Worm (Caenorhabditis elegans) whole organism, L4 larva: ENCODE measurements around the gene R144.11.
A peak's percentile ranks its signal among the peaks of the same experiment; 100 is the strongest.

Source experiments
- T20F7.1 ChIP-seq: fragments of 200-800 bp; sonication (Bioruptor generic); optimal IDR thresholded peaks from 2 replicates; lab custom pipeline; 2018; ENCODE audit warnings: mild to moderate bottlenecking, missing genetic modification characterization, missing compliant biosample characterization
- T26A8.4 ChIP-seq: fragments of 200-800 bp; sonication (Bioruptor generic); IDR thresholded peaks from 2 replicates; pipeline ENCODE4 v1.3.6; 2022; ENCODE audit warnings: missing genetic modification characterization, missing compliant biosample characterization
- Y48G9A.11 ChIP-seq: fragments of 200-800 bp; sonication (Bioruptor generic); IDR thresholded peaks from 2 replicates; pipeline ENCODE4 v1.3.6; 2022; ENCODE audit warnings: missing genetic modification reagents, missing genetic modification characterization, missing compliant biosample characterization
- ZK337.2 ChIP-seq: fragments of 200-800 bp; sonication (Bioruptor generic); IDR thresholded peaks from 2 replicates; pipeline ENCODE4 v1.3.6; 2022; ENCODE audit warnings: missing genetic modification reagents, missing genetic modification characterization, missing compliant biosample characterization
- aly-2 ChIP-seq: sonication (generic microtip); optimal IDR thresholded peaks from 2 replicates; lab custom pipeline; 2018; ENCODE audit warnings: missing biosample characterization, missing genetic modification characterization
- arid-1 ChIP-seq: fragments of 200-800 bp; sonication (Bioruptor generic); conservative IDR thresholded peaks from 2 replicates; pipeline ENCODE4 v1.3.6; 2022; ENCODE audit warnings: missing genetic modification reagents, missing genetic modification characterization, missing compliant biosample characterization
- attf-4 ChIP-seq: sonication (generic microtip); optimal IDR thresholded peaks from 3 replicates; lab custom pipeline; 2017; ENCODE audit warnings: missing biosample characterization, missing genetic modification characterization
- ceh-20 ChIP-seq: fragments of 200-800 bp; sonication (Bioruptor generic); IDR thresholded peaks from 2 replicates; pipeline ENCODE4 v1.3.6; 2022; ENCODE audit warnings: missing genetic modification reagents, missing genetic modification characterization, missing compliant biosample characterization
- ceh-28 ChIP-seq: fragments of 150-350 bp; optimal IDR thresholded peaks from 2 replicates; lab custom pipeline; 2014; ENCODE audit warnings: missing biosample characterization, missing genetic modification reagents, missing genetic modification characterization
- ceh-62 ChIP-seq: sonication (generic microtip); optimal IDR thresholded peaks from 2 replicates; lab custom pipeline; 2017; ENCODE audit warnings: missing biosample characterization, missing genetic modification characterization
- ceh-82 ChIP-seq: sonication (generic microtip); optimal IDR thresholded peaks from 2 replicates; lab custom pipeline; 2017; ENCODE audit warnings: missing biosample characterization, missing genetic modification characterization
- ces-1 ChIP-seq: fragments of 150-350 bp; sonication (generic microtip); optimal IDR thresholded peaks from 4 replicates; lab custom pipeline; 2014; ENCODE audit warnings: missing biosample characterization, missing genetic modification reagents, missing genetic modification characterization
- cey-2 ChIP-seq: sonication (generic microtip); optimal IDR thresholded peaks from 3 replicates; lab custom pipeline; 2017; ENCODE audit warnings: missing genetic modification characterization, mild to moderate bottlenecking, missing compliant biosample characterization, antibody characterized with exemption, borderline replicate concordance; ENCODE audit not compliant: insufficient read depth
- ctbp-1 ChIP-seq: fragments of 200-800 bp; sonication (Bioruptor generic); IDR thresholded peaks from 2 replicates; pipeline ENCODE4 v1.3.6; 2022; ENCODE audit warnings: missing genetic modification reagents, missing genetic modification characterization, missing compliant biosample characterization
- daf-16 ChIP-seq, 3 experiments: sonication (generic microtip); optimal IDR thresholded peaks; 2 replicates each; lab custom pipeline; 2016 to 2017; ENCODE audit warnings: missing genetic modification characterization in 3 of 3, missing genetic modification reagents in 3 of 3, mild to moderate bottlenecking in 2 of 3, missing compliant biosample characterization in 2 of 3, missing biosample characterization in 1 of 3, moderate library complexity in 1 of 3
- daf-19 ChIP-seq: fragments of 200-800 bp; sonication (Bioruptor generic); conservative IDR thresholded peaks from 2 replicates; pipeline ENCODE4 v1.3.6; 2022; ENCODE audit warnings: missing genetic modification characterization, missing compliant biosample characterization
- daf-8 ChIP-seq: fragments of 200-800 bp; sonication (Bioruptor generic); IDR thresholded peaks from 2 replicates; pipeline ENCODE4 v1.3.6; 2022; ENCODE audit warnings: missing genetic modification characterization, missing compliant biosample characterization
- dpl-1 ChIP-seq: fragments of 150-350 bp; optimal IDR thresholded peaks from 2 replicates; lab custom pipeline; 2014; ENCODE audit warnings: missing biosample characterization, missing genetic modification reagents, missing genetic modification characterization
- duxl-1 ChIP-seq: sonication (generic microtip); optimal IDR thresholded peaks from 2 replicates; lab custom pipeline; 2016; ENCODE audit warnings: mild to moderate bottlenecking, missing genetic modification characterization, moderate library complexity, missing compliant biosample characterization; ENCODE audit not compliant: poor library complexity
- egl-43 ChIP-seq: fragments of 200-800 bp; sonication (Bioruptor generic); IDR thresholded peaks from 2 replicates; pipeline ENCODE4 v1.3.6; 2022; ENCODE audit warnings: missing genetic modification reagents, missing genetic modification characterization, missing compliant biosample characterization
- gei-8 ChIP-seq: fragments of 200-800 bp; sonication (Bioruptor generic); optimal IDR thresholded peaks from 2 replicates; lab custom pipeline; 2018; ENCODE audit warnings: mild to moderate bottlenecking, missing genetic modification characterization, missing compliant biosample characterization
- jun-1 ChIP-seq: fragments of 150-350 bp; optimal IDR thresholded peaks from 2 replicates; lab custom pipeline; 2014; ENCODE audit warnings: missing biosample characterization, missing genetic modification reagents, missing genetic modification characterization
- lin-13 ChIP-seq: fragments of 150-350 bp; optimal IDR thresholded peaks from 2 replicates; lab custom pipeline; 2014; ENCODE audit warnings: missing biosample characterization, missing genetic modification reagents, missing genetic modification characterization
- lin-15B ChIP-seq: fragments of 150-350 bp; sonication (generic microtip); optimal IDR thresholded peaks from 3 replicates; lab custom pipeline; 2014; ENCODE audit warnings: missing biosample characterization, missing genetic modification characterization
- lin-29 ChIP-seq: fragments of 200-800 bp; sonication (Bioruptor generic); IDR thresholded peaks from 2 replicates; pipeline ENCODE4 v1.3.6; 2022; ENCODE audit warnings: missing genetic modification reagents, missing genetic modification characterization, missing compliant biosample characterization
- lir-3 ChIP-seq: sonication (generic microtip); optimal IDR thresholded peaks from 2 replicates; lab custom pipeline; 2016; ENCODE audit warnings: mild to moderate bottlenecking, missing genetic modification characterization, missing compliant biosample characterization
- lsy-2 ChIP-seq, 2 experiments: fragments of 150-350 bp in 1 of 2; sonication (generic microtip) in 1 of 2; optimal IDR thresholded peaks; 2 replicates each; lab custom pipeline; 2014 to 2017; ENCODE audit warnings: missing biosample characterization in 2 of 2, missing genetic modification characterization in 2 of 2
- mes-2 ChIP-seq: sonication (generic microtip); optimal IDR thresholded peaks from 2 replicates; lab custom pipeline; 2016; ENCODE audit warnings: missing genotype, mild to moderate bottlenecking, missing genetic modification characterization, missing compliant biosample characterization; ENCODE audit not compliant: poor library complexity, severe bottlenecking
- mxl-2 ChIP-seq: fragments of 200-800 bp; sonication (Bioruptor generic); conservative IDR thresholded peaks from 2 replicates; pipeline ENCODE4 v1.3.6; 2022; ENCODE audit warnings: missing genetic modification reagents, missing genetic modification characterization, missing compliant biosample characterization
- mxl-3 ChIP-seq: fragments of 200-800 bp; sonication (Bioruptor generic); optimal IDR thresholded peaks from 2 replicates; lab custom pipeline; 2018; ENCODE audit warnings: mild to moderate bottlenecking, missing genetic modification characterization, missing compliant biosample characterization
- nhr-111 ChIP-seq: fragments of 200-800 bp; sonication (Bioruptor generic); optimal IDR thresholded peaks from 2 replicates; lab custom pipeline; 2018; ENCODE audit warnings: mild to moderate bottlenecking, missing genetic modification characterization, missing compliant biosample characterization
- nhr-237 ChIP-seq: sonication (generic microtip); optimal IDR thresholded peaks from 2 replicates; lab custom pipeline; 2017; ENCODE audit warnings: missing biosample characterization, missing genetic modification characterization
- nhr-28 ChIP-seq: fragments of 150-350 bp; optimal IDR thresholded peaks from 2 replicates; lab custom pipeline; 2014; ENCODE audit warnings: missing biosample characterization, missing genetic modification characterization
- nhr-76 ChIP-seq: fragments of 150-350 bp; optimal IDR thresholded peaks from 2 replicates; lab custom pipeline; 2014; ENCODE audit warnings: missing biosample characterization, missing genetic modification characterization
- nhr-77 ChIP-seq: fragments of 150-350 bp; optimal IDR thresholded peaks from 2 replicates; lab custom pipeline; 2014; ENCODE audit warnings: missing biosample characterization, missing genetic modification characterization
- php-3 ChIP-seq: fragments of 200-800 bp; sonication (Bioruptor generic); IDR thresholded peaks from 2 replicates; pipeline ENCODE4 v1.3.6; 2022; ENCODE audit warnings: missing genetic modification reagents, missing genetic modification characterization, missing compliant biosample characterization
- snpc-4 ChIP-seq: fragments of 150-350 bp; optimal IDR thresholded peaks from 2 replicates; lab custom pipeline; 2014; ENCODE audit warnings: missing biosample characterization, missing genetic modification characterization
- spr-1 ChIP-seq: sonication (generic microtip); optimal IDR thresholded peaks from 2 replicates; lab custom pipeline; 2016; ENCODE audit warnings: mild to moderate bottlenecking, missing genetic modification characterization, missing compliant biosample characterization
- tag-97 ChIP-seq: fragments of 200-800 bp; sonication (Bioruptor generic); IDR thresholded peaks from 2 replicates; pipeline ENCODE4 v1.3.6; 2022; ENCODE audit warnings: missing genetic modification characterization, missing compliant biosample characterization
- tra-1 ChIP-seq: fragments of 200-800 bp; sonication (Bioruptor generic); IDR thresholded peaks from 2 replicates; pipeline ENCODE4 v1.3.6; 2022; ENCODE audit warnings: missing genetic modification reagents, missing genetic modification characterization, missing compliant biosample characterization
- unc-62 ChIP-seq, 3 experiments: fragments of 150-350 bp in 1 of 3; sonication (generic microtip); optimal IDR thresholded peaks in 2 of 3; peaks in 1 of 3; 1 replicate in 1 of 3; 2 replicates in 2 of 3; lab custom pipeline; 2014 to 2017; ENCODE audit warnings: missing biosample characterization in 3 of 3, missing genetic modification characterization in 3 of 3, missing genetic modification reagents in 3 of 3, missing genotype in 1 of 3
- zag-1 ChIP-seq: fragments of 150-350 bp; optimal IDR thresholded peaks from 2 replicates; lab custom pipeline; 2014; ENCODE audit warnings: missing biosample characterization, missing genetic modification characterization
- zfp-2 ChIP-seq: sonication (generic microtip); optimal IDR thresholded peaks from 2 replicates; lab custom pipeline; 2016; ENCODE audit warnings: mild to moderate bottlenecking, missing genetic modification characterization, missing compliant biosample characterization
- ztf-11 ChIP-seq: fragments of 150-350 bp; optimal IDR thresholded peaks from 2 replicates; lab custom pipeline; 2014; ENCODE audit warnings: missing biosample characterization, missing genetic modification characterization

R144.11 gene

DNA sequence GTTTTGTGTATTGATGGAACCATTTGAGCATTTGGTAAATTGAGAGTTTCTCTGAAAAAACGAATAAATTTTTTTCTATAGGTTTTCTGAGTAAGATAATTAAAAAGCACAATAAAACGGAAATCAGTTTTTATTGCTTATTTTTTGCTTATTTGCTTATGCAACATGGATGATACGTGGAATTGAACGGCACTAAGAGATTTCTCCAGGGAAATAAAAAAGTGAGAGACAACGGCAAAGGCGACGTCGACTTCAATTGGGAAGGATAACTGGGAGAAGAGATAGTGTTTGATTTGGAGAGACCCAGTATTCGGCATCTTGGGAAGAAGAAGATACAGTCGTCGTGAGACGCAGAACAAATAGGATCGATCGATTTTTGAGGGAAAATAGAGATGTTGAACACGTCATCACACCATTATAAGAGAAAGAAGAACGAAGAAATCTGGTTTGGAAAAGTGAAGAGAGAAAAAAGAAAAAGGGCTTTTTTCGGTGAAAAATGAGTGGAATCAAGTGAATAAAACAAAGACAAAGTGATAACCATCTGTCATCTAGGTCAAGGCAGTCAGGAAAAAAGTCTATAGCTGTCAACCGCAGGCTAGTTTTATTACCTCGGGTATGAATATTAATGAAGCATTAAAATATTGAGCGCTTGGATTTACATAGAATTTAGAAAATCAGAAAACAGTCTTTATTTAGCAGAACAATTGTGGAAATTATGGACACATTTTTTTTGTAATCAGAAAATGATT is 10.3 kb downstream of the R144.11 start, which contains the start of gene tmem-131 (continued):
- TF ChIP-seq php-3 (GFP tag; lab: Robert Waterston, UW) (no peak), snpc-4 (tag; lab: Kevin White, UChicago) (no peak), zag-1 (no peak), ctbp-1 (GFP tag; lab: Robert Waterston, UW) (no peak), egl-43 (GFP tag; lab: Robert Waterston, UW) (no peak), nhr-77 (tag; lab: Kevin White, UChicago) (no peak), nhr-28 (tag; lab: Kevin White, UChicago) (peak; percentile 53), duxl-1 (tag; lab: Kevin White, UChicago) (no peak), aly-2 (tag; lab: Kevin White, UChicago) (no peak), T20F7.1 (GFP tag; lab: Kevin White, UChicago) (no peak), attf-4 (tag; lab: Kevin White, UChicago) (no peak), lin-15B (tag; lab: Kevin White, UChicago) (no peak), zfp-2 (no peak), arid-1 (GFP tag; lab: Robert Waterston, UW) (no peak), mxl-3 (GFP tag; lab: Kevin White, UChicago) (no peak), ces-1 (no peak), lir-3 (tag; lab: Kevin White, UChicago) (no peak), gei-8 (GFP tag; lab: Kevin White, UChicago) (no peak), daf-8 (GFP tag; lab: Robert Waterston, UW) (no peak), lsy-2 (tag; optimal IDR thresholded peaks at IDR 0.05; lab: Kevin White, UChicago) (peak in 1 of 2 experiments; percentile 16), T26A8.4 (GFP tag; lab: Robert Waterston, UW) (no peak), jun-1 (tag; lab: Kevin White, UChicago) (no peak), ZK337.2 (no peak), lin-29 (GFP tag; lab: Robert Waterston, UW) (no peak)

DNA sequence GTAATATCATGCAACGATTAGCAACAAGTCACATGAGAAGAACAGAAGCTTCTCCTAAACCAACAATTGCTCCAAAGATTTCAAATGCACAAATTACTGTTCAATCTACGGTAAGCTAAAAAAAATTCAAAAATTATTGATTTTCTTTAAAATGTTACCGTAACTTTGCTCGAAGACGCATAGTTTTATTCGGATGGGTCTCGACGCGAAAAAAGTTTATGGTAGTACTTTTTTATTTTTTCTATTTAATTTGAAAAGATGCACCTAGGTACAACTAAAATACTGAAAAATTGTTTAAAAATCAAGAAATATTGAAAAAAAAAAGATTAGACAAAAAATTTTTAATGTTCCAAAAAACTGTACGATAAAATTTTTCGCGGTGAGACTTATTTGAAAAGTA is 21.0 kb downstream of the R144.11 start:
- TF ChIP-seq ceh-20 (GFP tag; lab: Robert Waterston, UW), result no peak
- no peak for TF ChIP-seq ztf-11
- TF ChIP-seq lsy-2 (tag; optimal IDR thresholded peaks at IDR 0.05; lab: Kevin White, UChicago), result peak in 1 of 2 experiments; percentile 4
- TF ChIP-seq, all 104 proteins: peak for 1

DNA sequence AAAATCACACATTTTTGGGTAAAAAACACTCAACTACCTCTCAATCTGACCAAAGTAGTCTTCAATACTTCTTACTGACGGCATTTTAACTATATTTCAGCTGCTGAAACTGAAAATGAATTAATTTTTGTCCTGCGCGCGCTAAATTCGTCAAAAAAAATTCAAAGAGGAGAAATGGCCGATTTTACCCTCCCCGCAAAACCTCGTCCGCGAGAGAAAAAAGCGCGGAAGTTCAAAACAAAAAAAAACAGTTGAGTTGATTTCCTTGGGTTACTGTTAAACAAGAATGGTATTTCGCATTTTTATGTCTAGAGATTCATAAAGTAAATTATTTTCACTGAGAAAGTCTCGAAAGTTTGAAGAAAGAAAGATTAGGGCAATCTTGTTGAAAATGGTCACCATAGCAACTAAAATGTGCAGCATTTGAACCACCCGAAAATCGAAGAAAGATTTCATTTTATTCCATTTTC is 21.8 kb downstream of the R144.11 start, which contains the start of the genes C27F2.10 and wdr-60:
C27F2.10 (minus strand) TSS at position 109 of the 470 bp plus-strand sequence.
wdr-60 (plus strand) TSS at position 420 of the 470 bp plus-strand sequence.
- TF ChIP-seq spr-1 (tag; lab: Kevin White, UChicago), result no peak
- no peak for TF ChIP-seq unc-62 (GFP tag; optimal IDR thresholded peaks at IDR 0.05 in 1 of 2; lab: Kevin White, UChicago)
- no peak for TF ChIP-seq unc-62 (tag; optimal IDR thresholded peaks at IDR 0.05; lab: Kevin White, UChicago)
- no peak for TF ChIP-seq cey-2
- TF ChIP-seq mxl-2 (GFP tag; lab: Robert Waterston, UW), result no peak
- TF ChIP-seq ZK337.2, result no peak
- TF ChIP-seq Y48G9A.11, result no peak
- TF ChIP-seq lin-15B (tag; lab: Kevin White, UChicago), result no peak
- TF ChIP-seq jun-1 (tag; lab: Kevin White, UChicago), result no peak
- TF ChIP-seq snpc-4 (tag; lab: Kevin White, UChicago), result no peak
- TF ChIP-seq ztf-11, result no peak
- TF ChIP-seq zag-1, result no peak
- no peak for TF ChIP-seq daf-19 (GFP tag; lab: Robert Waterston, UW)
- no peak for TF ChIP-seq nhr-111 (GFP tag; lab: Kevin White, UChicago)
- no peak for TF ChIP-seq duxl-1 (tag; lab: Kevin White, UChicago)
- TF ChIP-seq attf-4 (tag; lab: Kevin White, UChicago), result no peak
- no peak for TF ChIP-seq T20F7.1 (GFP tag; lab: Kevin White, UChicago)
- no peak for TF ChIP-seq gei-8 (GFP tag; lab: Kevin White, UChicago)
- no peak for TF ChIP-seq ceh-28 (tag; lab: Kevin White, UChicago)
- no peak for TF ChIP-seq ceh-20 (GFP tag; lab: Robert Waterston, UW)
- TF ChIP-seq tag-97 (GFP tag; lab: Robert Waterston, UW), result no peak
- TF ChIP-seq nhr-237 (tag; lab: Kevin White, UChicago), result no peak
- no peak for TF ChIP-seq nhr-76 (tag; lab: Kevin White, UChicago)
- TF ChIP-seq mes-2 (tag; lab: Kevin White, UChicago), result peak; percentile 92
- TF ChIP-seq ceh-62 (tag; lab: Kevin White, UChicago), result no peak
- no peak for TF ChIP-seq nhr-28 (tag; lab: Kevin White, UChicago)
- TF ChIP-seq ceh-82 (tag; lab: Kevin White, UChicago), result no peak
- no peak for TF ChIP-seq tra-1
- no peak for TF ChIP-seq daf-16 (GFP tag; optimal IDR thresholded peaks at IDR 0.05; lab: Kevin White, UChicago)
- no peak for TF ChIP-seq daf-16 (tag; optimal IDR thresholded peaks at IDR 0.05; lab: Kevin White, UChicago)
- no peak for TF ChIP-seq lin-13
- peak; percentile 82 for TF ChIP-seq dpl-1 (GFP tag; lab: Kevin White, UChicago)
